Fruit fly (Drosophila melanogaster): ENCODE results near the gene CG2991.

CG2991 gene

dm6 chr2L:2874542-2875194 lies 17.7 kb downstream of the CG2991 start, which contains the start of gene CG8814 (continued):
- no peak for TF ChIP-seq Hmx (GFP tag; optimal IDR thresholded peaks at IDR 0.05)
- no peak for TF ChIP-seq CG10431 (GFP tag; optimal IDR thresholded peaks at IDR 0.05)
- peak; percentile 85 for TF ChIP-seq Ets65A (GFP tag)
- TF ChIP-seq CG17802 (tag; optimal IDR thresholded peaks at IDR 0.05) = peak; percentile 19
- no peak for TF ChIP-seq Side (GFP tag; optimal IDR thresholded peaks at IDR 0.05)
- TF ChIP-seq sd (tag; optimal IDR thresholded peaks at IDR 0.05) = peak; percentile 34
- TF ChIP-seq CG6765 (GFP tag; optimal IDR thresholded peaks at IDR 0.05) = no peak
- peak; percentile 21 for TF ChIP-seq exex (tag; optimal IDR thresholded peaks at IDR 0.05)
- TF ChIP-seq scrt (GFP tag; optimal IDR thresholded peaks at IDR 0.05) = peak; percentile 28
- no peak for TF ChIP-seq danr (GFP tag; IDR thresholded peaks at IDR 0.05)
- no peak for TF ChIP-seq Hand (GFP tag; optimal IDR thresholded peaks at IDR 0.05)
- TF ChIP-seq CG11723 (GFP tag; optimal IDR thresholded peaks at IDR 0.05) = peak; percentile 31
- TF ChIP-seq lab (GFP tag; optimal IDR thresholded peaks at IDR 0.05) = peak; percentile 75
- peak; percentile 42 for TF ChIP-seq maf-S (GFP tag; optimal IDR thresholded peaks at IDR 0.05)
- peak; percentile 82 for TF ChIP-seq CG8924 (tag; optimal IDR thresholded peaks at IDR 0.05)
- TF ChIP-seq eyg (GFP tag; optimal IDR thresholded peaks at IDR 0.05) = no peak
- peak; percentile 32; the same call in 1 of the 2 replicates for TF ChIP-seq HLH3B (GFP tag; IDR thresholded peaks at IDR 0.05)
- TF ChIP-seq Neu2 (GFP tag; optimal IDR thresholded peaks at IDR 0.05; ENCODE audit: borderline replicate concordance) = no peak
- TF ChIP-seq Fer1 (GFP tag; optimal IDR thresholded peaks at IDR 0.05) = peak; percentile 8
- 0 out of 2 replicates have a peak, but pooled peaks have one; percentile 7 for TF ChIP-seq rib (GFP tag; IDR thresholded peaks at IDR 0.05)
- no peak for TF ChIP-seq CG16779 (GFP tag; IDR thresholded peaks at IDR 0.05)
- peak; percentile 28; the same call in 1 of the 2 replicates for TF ChIP-seq Xrp1 (GFP tag; IDR thresholded peaks at IDR 0.05)
- TF ChIP-seq CG14710 (tag; optimal IDR thresholded peaks at IDR 0.05) = peak; percentile 86
- no peak for TF ChIP-seq Lim3 (GFP tag; IDR thresholded peaks at IDR 0.05)
- TF ChIP-seq CG17186 (GFP tag; optimal IDR thresholded peaks at IDR 0.05) = peak; percentile 80
- peak; percentile 38 for TF ChIP-seq CG9609 (GFP tag; optimal IDR thresholded peaks at IDR 0.05)
- TF ChIP-seq Mad (GFP tag; optimal IDR thresholded peaks at IDR 0.05) = peak; percentile 39
- no peak for TF ChIP-seq CG30431 (GFP tag; optimal IDR thresholded peaks at IDR 0.05)
- TF ChIP-seq CG11247 (GFP tag; IDR thresholded peaks at IDR 0.05) = peak; percentile 63; the same call in 1 of the 2 replicates
- TF ChIP-seq fd3F (GFP tag; optimal IDR thresholded peaks at IDR 0.05) = peak; percentile 51
- peak; percentile 69 for TF ChIP-seq Opbp (GFP tag; IDR thresholded peaks at IDR 0.05; ENCODE audit: partially characterized antibody)
- TF ChIP-seq BEAF-32 (GFP tag; optimal IDR thresholded peaks at IDR 0.05) = peak; percentile 97
- TF ChIP-seq nerfin-2 (GFP tag; IDR thresholded peaks at IDR 0.05; ENCODE audit: partially characterized antibody) = no peak
- TF ChIP-seq CG17359 (tag; optimal IDR thresholded peaks at IDR 0.05) = peak; percentile 11
- TF ChIP-seq MBD-R2 (GFP tag; IDR thresholded peaks at IDR 0.05) = peak; percentile 63
- TF ChIP-seq Hr3 (GFP tag; optimal IDR thresholded peaks at IDR 0.05) = peak; percentile 74
- TF ChIP-seq CG6854 (GFP tag; optimal IDR thresholded peaks at IDR 0.05) = no peak
- TF ChIP-seq CG18011 (GFP tag; optimal IDR thresholded peaks at IDR 0.05) = peak; percentile 28
- peak; percentile 74 for TF ChIP-seq CG30020 (tag; optimal IDR thresholded peaks at IDR 0.05)
- TF ChIP-seq pho (GFP tag; optimal IDR thresholded peaks at IDR 0.05) = peak; percentile 57
- peak; percentile 68 for TF ChIP-seq CG15601 (tag; optimal IDR thresholded peaks at IDR 0.05)
- TF ChIP-seq chn (GFP tag; optimal IDR thresholded peaks at IDR 0.05) = no peak
- TF ChIP-seq Med (GFP tag) = peak; percentile 83
- no peak for TF ChIP-seq CG14965 (GFP tag; optimal IDR thresholded peaks at IDR 0.05; ENCODE audit: borderline replicate concordance)
- peak; percentile 76 for TF ChIP-seq Dref (GFP tag; IDR thresholded peaks at IDR 0.05)
- no peak for TF ChIP-seq odd (GFP tag; optimal IDR thresholded peaks at IDR 0.05)
- TF ChIP-seq Lpt (GFP tag; optimal IDR thresholded peaks at IDR 0.05) = no peak
- TF ChIP-seq B-H1 (GFP tag; IDR thresholded peaks at IDR 0.05) = peak; percentile 55
- no peak for TF ChIP-seq gsb (GFP tag; IDR thresholded peaks at IDR 0.05)
- 0 out of 2 replicates have a peak, but pooled peaks have one; percentile 5 for TF ChIP-seq CG17328 (GFP tag; IDR thresholded peaks at IDR 0.05)

Measured in whole organism, embryonic.